Fruit fly (Drosophila melanogaster) whole organism, prepupa: ENCODE results near the gene bdl.

Experiments
- Blimp-1 ChIP-seq: fragments of 200-800 bp; sonication (Bioruptor generic); optimal IDR thresholded peaks from 3 replicates; lab custom pipeline; 2017; ENCODE audit warnings: missing biosample characterization, missing genetic modification characterization, mild to moderate bottlenecking, moderate library complexity, missing genetic modification reagents
- CG10669 ChIP-seq: fragments of 200-800 bp; sonication (Bioruptor generic); optimal IDR thresholded peaks from 3 replicates; lab custom pipeline; 2018; ENCODE audit warnings: missing biosample characterization, mild to moderate bottlenecking, missing genetic modification characterization, moderate library complexity
- CG11294 ChIP-seq: fragments of 200-800 bp; sonication (Bioruptor generic); IDR thresholded peaks from 2 replicates; pipeline ENCODE4 v1.3.6; 2022; ENCODE audit warnings: missing biosample characterization, missing genetic modification characterization
- CG11762 ChIP-seq: fragments of 200-800 bp; sonication (Bioruptor generic); optimal IDR thresholded peaks from 3 replicates; lab custom pipeline; 2016; ENCODE audit warnings: missing biosample characterization, missing genetic modification characterization; ENCODE audit not compliant: insufficient read depth
- CG11902 ChIP-seq: fragments of 200-800 bp; sonication (Bioruptor generic); optimal IDR thresholded peaks from 3 replicates; lab custom pipeline; 2016; ENCODE audit warnings: missing biosample characterization, missing genetic modification characterization
- CG1621 ChIP-seq: fragments of 200-800 bp; sonication (Bioruptor generic); optimal IDR thresholded peaks from 3 replicates; lab custom pipeline; 2018; ENCODE audit warnings: missing biosample characterization, mild to moderate bottlenecking, missing genetic modification characterization
- CG16779 ChIP-seq: fragments of 200-800 bp; sonication (Bioruptor generic); optimal IDR thresholded peaks from 3 replicates; lab custom pipeline; 2017; ENCODE audit warnings: missing biosample characterization, mild to moderate bottlenecking, missing genetic modification characterization
- CG3032 ChIP-seq: fragments of 200-800 bp; optimal IDR thresholded peaks from 2 replicates; lab custom pipeline; 2019; ENCODE audit warnings: missing biosample characterization, mild to moderate bottlenecking, missing genetic modification characterization, moderate library complexity
- CG31627 ChIP-seq: fragments of 200-800 bp; sonication (Bioruptor generic); optimal IDR thresholded peaks from 3 replicates; lab custom pipeline; 2016; ENCODE audit warnings: missing biosample characterization, missing genetic modification characterization
- CG32006 ChIP-seq: fragments of 200-800 bp; sonication (Bioruptor generic); optimal IDR thresholded peaks from 3 replicates; lab custom pipeline; 2017; ENCODE audit warnings: missing biosample characterization, mild to moderate bottlenecking, missing genetic modification characterization
- CG34406 ChIP-seq: fragments of 200-800 bp; sonication (Bioruptor generic); optimal IDR thresholded peaks from 3 replicates; lab custom pipeline; 2016; ENCODE audit warnings: missing biosample characterization, missing genetic modification characterization
- CG3919 ChIP-seq: fragments of 200-800 bp; sonication (Bioruptor generic); optimal IDR thresholded peaks from 3 replicates; lab custom pipeline; 2016; ENCODE audit warnings: missing biosample characterization, missing genetic modification characterization
- CG6163 ChIP-seq: fragments of 200-800 bp; sonication (Bioruptor generic); IDR thresholded peaks from 3 replicates; pipeline ENCODE4 v1.3.6; 2022; ENCODE audit warnings: missing biosample characterization, missing genetic modification characterization
- CG6276 ChIP-seq: fragments of 200-800 bp; sonication (Bioruptor generic); optimal IDR thresholded peaks from 2 replicates; lab custom pipeline; 2017; ENCODE audit warnings: missing biosample characterization, mild to moderate bottlenecking, missing genetic modification characterization
- CG6792 ChIP-seq: fragments of 200-800 bp; sonication (Bioruptor generic); optimal IDR thresholded peaks from 3 replicates; lab custom pipeline; 2016; ENCODE audit warnings: missing biosample characterization, missing genetic modification characterization
- CG6808 ChIP-seq: fragments of 200-800 bp; sonication (Bioruptor generic); optimal IDR thresholded peaks from 3 replicates; lab custom pipeline; 2017; ENCODE audit warnings: missing biosample characterization, missing genetic modification characterization, mild to moderate bottlenecking, moderate library complexity, missing genetic modification reagents
- CG8632 ChIP-seq: fragments of 200-800 bp; sonication (Bioruptor generic); optimal IDR thresholded peaks from 3 replicates; lab custom pipeline; 2016; ENCODE audit warnings: missing biosample characterization, missing genetic modification characterization
- CG9139 ChIP-seq: fragments of 200-800 bp; sonication (Bioruptor generic); optimal IDR thresholded peaks from 3 replicates; lab custom pipeline; 2017; ENCODE audit warnings: missing biosample characterization, mild to moderate bottlenecking, missing genetic modification characterization
- Eip75B ChIP-seq: fragments of 200-800 bp; sonication (Bioruptor generic); optimal IDR thresholded peaks from 3 replicates; lab custom pipeline; 2016; ENCODE audit warnings: missing biosample characterization, missing genetic modification characterization
- Eip78C ChIP-seq: fragments of 200-800 bp; sonication (Bioruptor generic); peaks from one replicate; lab custom pipeline; 2016; ENCODE audit warnings: missing biosample characterization, missing genetic modification characterization
- Ets96B ChIP-seq: fragments of 200-800 bp; optimal IDR thresholded peaks from 2 replicates; lab custom pipeline; 2019; ENCODE audit warnings: missing biosample characterization, mild to moderate bottlenecking, missing genetic modification characterization, moderate library complexity
- Hr38 ChIP-seq: sonication (Bioruptor generic); optimal IDR thresholded peaks from 2 replicates; lab custom pipeline; 2016; ENCODE audit warnings: missing biosample characterization, missing genetic modification characterization
- Hr39 ChIP-seq: fragments of 200-800 bp; sonication (Bioruptor generic); optimal IDR thresholded peaks from 2 replicates; lab custom pipeline; 2016; ENCODE audit warnings: missing biosample characterization, missing genetic modification characterization
- Hr4 ChIP-seq: fragments of 200-800 bp; sonication (Bioruptor generic); optimal IDR thresholded peaks from 3 replicates; lab custom pipeline; 2016; ENCODE audit warnings: missing biosample characterization, missing genetic modification characterization
- Met ChIP-seq: fragments of 200-800 bp; sonication (Bioruptor generic); optimal IDR thresholded peaks from 3 replicates; lab custom pipeline; 2016; ENCODE audit warnings: missing biosample characterization, missing genetic modification characterization
- OdsH ChIP-seq: fragments of 200-800 bp; sonication (Bioruptor generic); optimal IDR thresholded peaks from 3 replicates; lab custom pipeline; 2016; ENCODE audit warnings: missing biosample characterization, missing genetic modification characterization
- Smox ChIP-seq: fragments of 200-800 bp; sonication (Bioruptor generic); optimal IDR thresholded peaks from 3 replicates; lab custom pipeline; 2016; ENCODE audit warnings: missing biosample characterization, missing genetic modification characterization
- Sox102F ChIP-seq: fragments of 200-800 bp; sonication (Bioruptor generic); optimal IDR thresholded peaks from 2 replicates; lab custom pipeline; 2016; ENCODE audit warnings: missing biosample characterization, mild to moderate bottlenecking, missing genetic modification characterization
- Sox14 ChIP-seq: fragments of 200-800 bp; sonication (Bioruptor generic); optimal IDR thresholded peaks from 3 replicates; lab custom pipeline; 2016; ENCODE audit warnings: missing biosample characterization, missing genetic modification characterization
- achi ChIP-seq: fragments of 200-800 bp; sonication (Bioruptor generic); optimal IDR thresholded peaks from 3 replicates; lab custom pipeline; 2016; ENCODE audit warnings: missing biosample characterization, missing genetic modification characterization
- acj6 ChIP-seq: fragments of 200-800 bp; sonication (Bioruptor generic); optimal IDR thresholded peaks from 3 replicates; lab custom pipeline; 2016; ENCODE audit warnings: missing biosample characterization, missing genetic modification characterization
- cyc ChIP-seq: fragments of 200-800 bp; sonication (Bioruptor generic); optimal IDR thresholded peaks from 3 replicates; lab custom pipeline; 2016; ENCODE audit warnings: missing biosample characterization, missing genetic modification characterization
- fd59A ChIP-seq: fragments of 200-800 bp; sonication (Bioruptor generic); optimal IDR thresholded peaks from 2 replicates; lab custom pipeline; 2017; ENCODE audit warnings: missing biosample characterization, mild to moderate bottlenecking, missing genetic modification characterization, missing genetic modification reagents
- fkh ChIP-seq: fragments of 200-800 bp; sonication (Bioruptor generic); optimal IDR thresholded peaks from 3 replicates; lab custom pipeline; 2017; ENCODE audit warnings: missing biosample characterization, mild to moderate bottlenecking, missing genetic modification characterization, moderate library complexity
- net ChIP-seq: fragments of 200-800 bp; sonication (Bioruptor generic); optimal IDR thresholded peaks from 3 replicates; lab custom pipeline; 2016; ENCODE audit warnings: missing biosample characterization, missing genetic modification characterization
- pdm3 ChIP-seq: fragments of 200-800 bp; sonication (Bioruptor generic); optimal IDR thresholded peaks from 3 replicates; lab custom pipeline; 2016; ENCODE audit warnings: missing biosample characterization, missing genetic modification characterization
- salr ChIP-seq, 2 experiments: fragments of 200-800 bp; sonication (Bioruptor generic); optimal IDR thresholded peaks; 3 replicates each; lab custom pipeline; 2016 to 2018; ENCODE audit warnings: missing biosample characterization in 2 of 2, missing genetic modification characterization in 2 of 2, mild to moderate bottlenecking in 1 of 2
- spab ChIP-seq: fragments of 200-800 bp; sonication (Bioruptor generic); optimal IDR thresholded peaks from 2 replicates; lab custom pipeline; 2017; ENCODE audit warnings: missing biosample characterization, mild to moderate bottlenecking, missing genetic modification characterization, missing genetic modification reagents
- ss ChIP-seq, 2 experiments: fragments of 200-800 bp; sonication (Bioruptor generic); optimal IDR thresholded peaks; 2 replicates in 1 of 2; 3 replicates in 1 of 2; lab custom pipeline; 2017 to 2018; ENCODE audit warnings: mild to moderate bottlenecking in 2 of 2, missing biosample characterization in 2 of 2, missing genetic modification characterization in 2 of 2, moderate library complexity in 1 of 2
- topi ChIP-seq: fragments of 200-800 bp; sonication (Bioruptor generic); optimal IDR thresholded peaks from 3 replicates; lab custom pipeline; 2016; ENCODE audit warnings: missing biosample characterization, missing genetic modification characterization
- vri ChIP-seq: fragments of 200-800 bp; sonication (Bioruptor generic); optimal IDR thresholded peaks from 3 replicates; lab custom pipeline; 2016; ENCODE audit warnings: missing biosample characterization, mild to moderate bottlenecking, missing genetic modification characterization

The bdl gene

DNA sequence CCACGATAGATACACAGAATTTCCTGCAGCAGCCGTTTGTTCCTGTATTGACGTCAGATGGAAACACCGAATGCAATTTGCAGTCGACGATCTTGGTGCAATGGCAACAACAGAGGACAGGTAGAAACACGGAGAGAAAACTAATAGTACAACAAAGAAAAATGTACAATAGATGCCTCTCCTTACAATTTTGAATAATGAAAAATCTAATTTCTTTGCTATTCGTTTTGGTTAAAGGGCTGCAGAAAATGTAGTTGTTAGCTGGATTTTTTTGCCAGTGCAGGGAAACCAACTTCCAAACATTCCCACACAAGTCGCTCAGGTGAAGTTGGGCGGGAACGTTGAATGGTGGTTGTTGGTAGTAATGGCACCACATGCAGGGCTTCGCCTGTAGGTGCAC, 37.3 kb upstream of the bdl start (continued):
- TF ChIP-seq CG6163 (GFP tag; lab: Robert Waterston, UW) (peak; percentile 92), CG6808 (GFP tag; lab: Kevin White, UChicago) (peak; percentile 86), Ets96B (tag; lab: Kevin White, UChicago) (peak; percentile 92), pdm3 (GFP tag; lab: Kevin White, UChicago) (peak; percentile 87), Smox (peak; percentile 90), fd59A (GFP tag; lab: Kevin White, UChicago) (peak; percentile 86), CG8632 (GFP tag; lab: Kevin White, UChicago) (peak; percentile 83), Hr38 (no peak), fkh (GFP tag; lab: Kevin White, UChicago) (no peak), Sox102F (GFP tag; lab: Kevin White, UChicago) (peak; percentile 87), CG32006 (peak; percentile 88), Eip78C (GFP tag; lab: Kevin White, UChicago) (peak; percentile 96), CG6792 (GFP tag; lab: Kevin White, UChicago) (peak; percentile 88), CG11762 (peak; percentile 74), Hr4 (GFP tag; lab: Kevin White, UChicago) (peak; percentile 74), CG6276 (GFP tag; lab: Kevin White, UChicago) (peak; percentile 72), achi (GFP tag; lab: Kevin White, UChicago) (peak; percentile 89), CG3032 (tag; lab: Kevin White, UChicago) (peak; percentile 90), spab (GFP tag; lab: Kevin White, UChicago) (peak; percentile 90), CG1621 (peak; percentile 88), acj6 (GFP tag; lab: Kevin White, UChicago) (peak; percentile 90), OdsH (GFP tag; lab: Kevin White, UChicago) (peak; percentile 87)

- TF ChIP-seq CG9139 (GFP tag; lab: Kevin White, UChicago) (no peak), Smox (peak; percentile 18), CG11294 (GFP tag; lab: Robert Waterston, UW) (no peak; the same call in 1 of the 2 replicates), Eip78C (GFP tag; lab: Kevin White, UChicago) (peak; percentile 69), achi (GFP tag; lab: Kevin White, UChicago) (peak; percentile 6), CG6792 (GFP tag; lab: Kevin White, UChicago) (peak; percentile 10), pdm3 (GFP tag; lab: Kevin White, UChicago) (peak; percentile 19), Sox14 (GFP tag; lab: Kevin White, UChicago) (peak; percentile 4), CG6163 (GFP tag; lab: Robert Waterston, UW) (0 out of 3 replicates have a peak, but pooled peaks have one; percentile 23), Blimp-1 (GFP tag; lab: Kevin White, UChicago) (no peak), CG11902 (GFP tag; lab: Kevin White, UChicago) (no peak), ss (GFP tag; optimal IDR thresholded peaks at IDR 0.05; lab: Kevin White, UChicago) (peak in 1 of 2 experiments; percentile 43), Ets96B (tag; lab: Kevin White, UChicago) (peak; percentile 27), CG3919 (peak; percentile 47), CG6808 (GFP tag; lab: Kevin White, UChicago) (no peak), CG16779 (no peak), vri (no peak), net (no peak), CG32006 (peak; percentile 27), CG11762 (no peak), topi (GFP tag; lab: Kevin White, UChicago) (peak; percentile 15), spab (GFP tag; lab: Kevin White, UChicago) (peak; percentile 7), Met (GFP tag; lab: Kevin White, UChicago) (peak; percentile 15), CG34406 (GFP tag; lab: Kevin White, UChicago) (no peak), cyc (peak; percentile 34), acj6 (GFP tag; lab: Kevin White, UChicago) (peak; percentile 16), CG31627 (peak; percentile 14), OdsH (GFP tag; lab: Kevin White, UChicago) (peak; percentile 22), Eip75B (GFP tag; lab: Kevin White, UChicago) (peak; percentile 30), CG10669 (peak; percentile 29), salr (GFP tag; optimal IDR thresholded peaks at IDR 0.05; lab: Kevin White, UChicago) (no peak), Hr39 (peak; percentile 11)
Observed at dm6 chr2L:4292560-4292959, 31.8 kb upstream of the bdl start.
